Fruit fly (Drosophila melanogaster) whole organism, embryonic: ENCODE results near the gene CG7530.

Experiments used
- Blimp-1 ChIP-seq: fragments of 200-800 bp; sonication (Bioruptor generic); optimal IDR thresholded peaks from 3 replicates; lab custom pipeline; 2018; ENCODE audit warnings: missing biosample characterization, missing genetic modification characterization, mild to moderate bottlenecking, moderate library complexity, missing genetic modification reagents
- CG10543 ChIP-seq: fragments of 200-800 bp; sonication (Bioruptor generic); optimal IDR thresholded peaks from 3 replicates; lab custom pipeline; 2017; ENCODE audit warnings: missing biosample characterization, mild to moderate bottlenecking, missing genetic modification characterization, moderate library complexity
- CG10654 ChIP-seq: fragments of 200-800 bp; sonication (Bioruptor generic); optimal IDR thresholded peaks from 2 replicates; lab custom pipeline; 2016; ENCODE audit warnings: missing biosample characterization, missing genetic modification characterization
- CG10979 ChIP-seq: fragments of 200-800 bp; sonication (Bioruptor generic); optimal IDR thresholded peaks from 2 replicates; lab custom pipeline; 2018; ENCODE audit warnings: missing biosample characterization, mild to moderate bottlenecking, missing genetic modification characterization, moderate library complexity
- CG11398 ChIP-seq: fragments of 200-800 bp; sonication (Bioruptor generic); optimal IDR thresholded peaks from 2 replicates; lab custom pipeline; 2016; ENCODE audit warnings: missing biosample characterization, missing genetic modification characterization
- CG12219 ChIP-seq: fragments of 200-800 bp; sonication (Bioruptor generic); optimal IDR thresholded peaks from 3 replicates; lab custom pipeline; 2018; ENCODE audit warnings: missing biosample characterization, mild to moderate bottlenecking, missing genetic modification characterization
- CG12299 ChIP-seq: fragments of 200-800 bp; sonication (Bioruptor generic); optimal IDR thresholded peaks from 2 replicates; lab custom pipeline; 2018; ENCODE audit warnings: missing biosample characterization, mild to moderate bottlenecking, missing genetic modification characterization
- CG14014 ChIP-seq: fragments of 200-800 bp; sonication (Bioruptor generic); IDR thresholded peaks from 2 replicates; pipeline ENCODE4 v1.3.6; 2022; ENCODE audit warnings: missing biosample characterization, missing genetic modification characterization
- CG14860 ChIP-seq: fragments of 200-800 bp; sonication (Bioruptor generic); IDR thresholded peaks from 3 replicates; pipeline ENCODE4 v1.3.6; 2022; ENCODE audit warnings: missing biosample characterization, missing genetic modification characterization; ENCODE audit not compliant: partially characterized antibody
- CG15601 ChIP-seq: fragments of 200-800 bp; sonication (Bioruptor generic); optimal IDR thresholded peaks from 3 replicates; lab custom pipeline; 2019; ENCODE audit warnings: missing biosample characterization, mild to moderate bottlenecking, missing genetic modification characterization, moderate library complexity
- CG16863 ChIP-seq: fragments of 200-800 bp; sonication (Bioruptor generic); optimal IDR thresholded peaks from 3 replicates; lab custom pipeline; 2016; ENCODE audit warnings: missing biosample characterization, missing genetic modification characterization
- CG2199 ChIP-seq: fragments of 200-800 bp; sonication (Bioruptor generic); IDR thresholded peaks from 3 replicates; pipeline ENCODE4 v1.3.6; 2022; ENCODE audit warnings: missing biosample characterization, missing genetic modification characterization
- CG3065 ChIP-seq: fragments of 200-800 bp; sonication (Bioruptor generic); optimal IDR thresholded peaks from 2 replicates; lab custom pipeline; 2016; ENCODE audit warnings: missing biosample characterization, missing genetic modification characterization
- CG3407 ChIP-seq: fragments of 200-800 bp; sonication (Bioruptor generic); optimal IDR thresholded peaks from 2 replicates; lab custom pipeline; 2018; ENCODE audit warnings: missing biosample characterization, mild to moderate bottlenecking, missing genetic modification characterization
- CG34224 ChIP-seq: fragments of 200-800 bp; sonication (Bioruptor generic); IDR thresholded peaks from 3 replicates; pipeline ENCODE4 v1.3.6; 2022; ENCODE audit warnings: missing biosample characterization, missing genetic modification characterization; ENCODE audit not compliant: partially characterized antibody
- CG42726 ChIP-seq: fragments of 200-800 bp; sonication (Bioruptor generic); IDR thresholded peaks from 2 replicates; pipeline ENCODE4 v1.3.6; 2022; ENCODE audit warnings: missing biosample characterization, missing genetic modification characterization; ENCODE audit not compliant: partially characterized antibody
- CG6175 ChIP-seq: fragments of 200-800 bp; sonication (Bioruptor generic); IDR thresholded peaks from 3 replicates; pipeline ENCODE4 v1.3.6; 2022; ENCODE audit warnings: missing biosample characterization, missing genetic modification characterization
- CG6654 ChIP-seq: fragments of 200-800 bp; sonication (Bioruptor generic); optimal IDR thresholded peaks from 2 replicates; lab custom pipeline; 2017; ENCODE audit warnings: missing biosample characterization, mild to moderate bottlenecking, missing genetic modification characterization
- CG7357 ChIP-seq: fragments of 200-800 bp; sonication (Bioruptor generic); IDR thresholded peaks from 3 replicates; pipeline ENCODE4 v1.3.6; 2022; ENCODE audit warnings: missing biosample characterization, missing genetic modification characterization
- CG7963 ChIP-seq: fragments of 200-800 bp; sonication (Bioruptor generic); IDR thresholded peaks from 3 replicates; pipeline ENCODE4 v1.3.6; 2022; ENCODE audit warnings: missing biosample characterization, missing genetic modification characterization; ENCODE audit not compliant: partially characterized antibody
- CG8281 ChIP-seq: fragments of 200-800 bp; sonication (Bioruptor generic); optimal IDR thresholded peaks from 2 replicates; lab custom pipeline; 2018; ENCODE audit warnings: missing biosample characterization, mild to moderate bottlenecking, missing genetic modification characterization, moderate library complexity
- CrebB ChIP-seq: fragments of 200-800 bp; sonication (Bioruptor generic); optimal IDR thresholded peaks from 3 replicates; lab custom pipeline; 2018; ENCODE audit warnings: missing biosample characterization, mild to moderate bottlenecking, missing genetic modification characterization
- D19A ChIP-seq: fragments of 200-800 bp; optimal IDR thresholded peaks from 3 replicates; lab custom pipeline; 2019; ENCODE audit warnings: missing biosample characterization, mild to moderate bottlenecking, missing genetic modification characterization, moderate library complexity
- Dad ChIP-seq: fragments of 200-800 bp; sonication (Bioruptor generic); optimal IDR thresholded peaks from 3 replicates; lab custom pipeline; 2016; ENCODE audit warnings: missing biosample characterization, missing genetic modification characterization
- ERR ChIP-seq: fragments of 200-800 bp; sonication (Bioruptor generic); optimal IDR thresholded peaks from 2 replicates; lab custom pipeline; 2016; ENCODE audit warnings: missing biosample characterization, missing genetic modification characterization
- H2.0 ChIP-seq: fragments of 200-800 bp; sonication (Bioruptor generic); IDR thresholded peaks from 2 replicates; pipeline ENCODE4 v1.3.6; 2022; ENCODE audit warnings: missing biosample characterization, missing genetic modification characterization
- Hey ChIP-seq: fragments of 200-800 bp; sonication (Bioruptor generic); optimal IDR thresholded peaks from 3 replicates; lab custom pipeline; 2018; ENCODE audit warnings: missing biosample characterization, mild to moderate bottlenecking, missing genetic modification characterization
- NC2β ChIP-seq: fragments of 200-800 bp; sonication (Bioruptor generic); optimal IDR thresholded peaks from 2 replicates; lab custom pipeline; 2016; ENCODE audit warnings: missing biosample characterization, missing genetic modification characterization
- NK7.1 ChIP-seq: fragments of 200-800 bp; sonication (Bioruptor generic); optimal IDR thresholded peaks from 3 replicates; lab custom pipeline; 2016; ENCODE audit warnings: missing biosample characterization, missing genetic modification characterization
- Oaz ChIP-seq: fragments of 200-800 bp; sonication (Bioruptor generic); IDR thresholded peaks from 2 replicates; pipeline ENCODE4 v1.3.6; 2022; ENCODE audit warnings: missing biosample characterization, missing genetic modification characterization
- Oli ChIP-seq: fragments of 200-800 bp; sonication (Bioruptor generic); optimal IDR thresholded peaks from 2 replicates; lab custom pipeline; 2018; ENCODE audit warnings: missing biosample characterization, mild to moderate bottlenecking, missing genetic modification characterization, moderate library complexity
- Opbp ChIP-seq: fragments of 200-800 bp; sonication (Bioruptor generic); IDR thresholded peaks from 3 replicates; pipeline ENCODE4 v1.3.6; 2022; ENCODE audit warnings: missing biosample characterization, missing genetic modification characterization; ENCODE audit not compliant: partially characterized antibody
- Rx ChIP-seq: fragments of 200-800 bp; sonication (Bioruptor generic); IDR thresholded peaks from 2 replicates; pipeline ENCODE4 v1.3.6; 2022; ENCODE audit warnings: missing biosample characterization, missing genetic modification characterization
- bab2 ChIP-seq: fragments of 200-800 bp; sonication (Bioruptor generic); optimal IDR thresholded peaks from 2 replicates; lab custom pipeline; 2016; ENCODE audit warnings: missing biosample characterization, missing genetic modification characterization
- bigmax ChIP-seq: fragments of 200-800 bp; sonication (Bioruptor generic); optimal IDR thresholded peaks from 2 replicates; lab custom pipeline; 2018; ENCODE audit warnings: missing biosample characterization, mild to moderate bottlenecking, missing genetic modification characterization
- bsh ChIP-seq, 2 experiments: fragments of 200-800 bp; sonication (Bioruptor generic); optimal IDR thresholded peaks; 2 replicates each; lab custom pipeline; 2017 to 2018; ENCODE audit warnings: mild to moderate bottlenecking in 2 of 2, missing biosample characterization in 2 of 2, missing genetic modification characterization in 2 of 2, moderate library complexity in 1 of 2
- crc ChIP-seq: fragments of 200-800 bp; sonication (Bioruptor generic); optimal IDR thresholded peaks from 2 replicates; lab custom pipeline; 2016; ENCODE audit warnings: missing biosample characterization, missing genetic modification characterization
- croc ChIP-seq: fragments of 200-800 bp; sonication (Bioruptor generic); conservative IDR thresholded peaks from 3 replicates; pipeline ENCODE4 v1.3.6; 2022; ENCODE audit warnings: missing biosample characterization, missing genetic modification characterization
- gsb ChIP-seq: fragments of 200-800 bp; sonication (Bioruptor generic); IDR thresholded peaks from 2 replicates; pipeline ENCODE4 v1.3.6; 2022; ENCODE audit warnings: missing biosample characterization, missing genetic modification characterization
- jing ChIP-seq: fragments of 200-800 bp; sonication (Bioruptor generic); optimal IDR thresholded peaks from 2 replicates; lab custom pipeline; 2018; ENCODE audit warnings: missing biosample characterization, mild to moderate bottlenecking, missing genetic modification characterization
- knrl ChIP-seq: fragments of 200-800 bp; sonication (Bioruptor generic); IDR thresholded peaks from 3 replicates; pipeline ENCODE4 v1.3.6; 2022; ENCODE audit warnings: missing biosample characterization, missing genetic modification characterization; ENCODE audit not compliant: partially characterized antibody
- lola ChIP-seq, 3 experiments: fragments of >200 bp in 2 of 3; fragments of 200-800 bp in 1 of 3; sonication (Bioruptor generic) in 1 of 3; optimal IDR thresholded peaks; 2 replicates each; lab custom pipeline; 2017 to 2019; ENCODE audit warnings: missing biosample characterization in 3 of 3, missing genetic modification characterization in 3 of 3, mild to moderate bottlenecking in 1 of 3, moderate library complexity in 1 of 3
- mam ChIP-seq: fragments of 200-800 bp; sonication (Bioruptor generic); optimal IDR thresholded peaks from 3 replicates; lab custom pipeline; 2016; ENCODE audit warnings: missing biosample characterization, missing genetic modification characterization
- pnt ChIP-seq: fragments of 200-800 bp; sonication (Bioruptor generic); optimal IDR thresholded peaks from 3 replicates; lab custom pipeline; 2016; ENCODE audit warnings: missing biosample characterization, missing genetic modification characterization
- row ChIP-seq: fragments of 200-800 bp; sonication (Bioruptor generic); IDR thresholded peaks from 3 replicates; pipeline ENCODE4 v1.3.6; 2022; ENCODE audit warnings: missing biosample characterization, missing genetic modification characterization
- slou ChIP-seq: fragments of 200-800 bp; sonication (Bioruptor generic); optimal IDR thresholded peaks from 3 replicates; lab custom pipeline; 2016; ENCODE audit warnings: missing biosample characterization, missing genetic modification characterization
- zen ChIP-seq: fragments of 200-800 bp; sonication (Bioruptor generic); optimal IDR thresholded peaks from 3 replicates; lab custom pipeline; 2018; ENCODE audit warnings: missing biosample characterization, mild to moderate bottlenecking, missing genetic modification characterization, moderate library complexity
- zfh2 ChIP-seq: fragments of 200-800 bp; sonication (Bioruptor generic); optimal IDR thresholded peaks from 2 replicates; lab custom pipeline; 2016; ENCODE audit warnings: missing biosample characterization, missing genetic modification characterization

The CG7530 gene

DNA sequence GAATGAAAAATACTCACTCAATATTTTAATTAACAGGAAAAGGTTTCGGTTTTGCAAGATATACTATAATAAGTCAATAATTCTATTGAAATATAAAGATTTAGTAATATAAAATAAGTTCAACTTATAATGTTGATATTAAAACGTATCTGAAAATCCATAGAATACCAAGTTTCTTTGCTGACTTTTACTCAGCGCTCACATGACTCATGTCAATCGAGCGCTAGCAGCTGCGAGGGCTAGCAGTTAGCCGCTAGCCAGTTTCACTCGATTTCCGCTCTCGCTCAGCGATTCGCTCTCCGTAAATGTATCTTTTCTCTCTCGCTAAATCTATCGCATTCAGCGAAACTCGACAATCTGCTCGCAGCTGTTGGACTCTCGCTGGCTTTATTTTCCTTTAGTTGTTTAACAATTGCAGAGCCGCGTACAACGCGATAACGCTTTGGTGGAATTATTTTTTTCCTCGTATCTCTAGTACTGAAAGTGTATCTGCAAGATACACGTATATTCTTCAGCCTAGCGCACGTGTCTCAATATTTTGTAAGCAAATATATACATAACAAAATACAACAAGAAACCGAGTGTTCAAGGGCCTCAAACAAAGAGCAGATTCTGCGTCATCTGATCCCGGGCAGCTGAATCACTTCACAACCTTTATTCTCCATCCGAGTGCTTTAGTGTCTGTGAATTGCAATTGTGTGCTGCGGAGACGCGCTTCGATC lies 17.9 kb upstream of the CG7530 start (continued):
- TF ChIP-seq ERR (GFP tag; lab: Kevin White, UChicago) (peak; percentile 57), CG16863 (peak; percentile 22), CG10543 (GFP tag; lab: Kevin White, UChicago) (peak; percentile 83), CrebB (tag; lab: Kevin White, UChicago) (peak; percentile 88), NC2β (GFP tag; lab: Kevin White, UChicago) (peak; percentile 49), D19A (peak; percentile 81), Hey (peak; percentile 86), CG3065 (peak; percentile 43), CG3407 (peak; percentile 71), CG14860 (GFP tag; lab: Robert Waterston, UW) (no peak), bsh (GFP tag; optimal IDR thresholded peaks at IDR 0.05; lab: Kevin White, UChicago) (peak in 1 of 2 experiments; percentile 74), CG11398 (GFP tag; lab: Kevin White, UChicago) (peak; percentile 71), Dad (GFP tag; lab: Kevin White, UChicago) (peak; percentile 34), zen (tag; lab: Kevin White, UChicago) (peak; percentile 43), CG7357 (GFP tag; lab: Robert Waterston, UW) (no peak), crc (GFP tag; lab: Kevin White, UChicago) (peak; percentile 5), slou (GFP tag; lab: Kevin White, UChicago) (no peak), CG10979 (peak; percentile 57), knrl (GFP tag; lab: Robert Waterston, UW) (no peak), zfh2 (GFP tag; lab: Kevin White, UChicago) (no peak), jing (GFP tag; lab: Kevin White, UChicago) (no peak), CG42726 (peak; percentile 70; the same call in 1 of the 2 replicates), CG14014 (GFP tag; lab: Robert Waterston, UW) (peak; percentile 64; the same call in 1 of the 2 replicates), CG6175 (GFP tag; lab: Robert Waterston, UW) (no peak), H2.0 (GFP tag; lab: Robert Waterston, UW) (0 out of 2 replicates have a peak, but pooled peaks have one; percentile 16), CG8281 (peak; percentile 68), gsb (GFP tag; lab: Robert Waterston, UW) (no peak), Oli (peak; percentile 26), CG7963 (GFP tag; lab: Robert Waterston, UW) (no peak), bigmax (GFP tag; lab: Kevin White, UChicago) (peak; percentile 68), lola (GFP tag; optimal IDR thresholded peaks at IDR 0.05; lab: Kevin White, UChicago) (peak in 1 of 3 experiments; percentile 66), Opbp (GFP tag; lab: Robert Waterston, UW) (peak; percentile 67; the same call in 2 of the 3 replicates), mam (GFP tag; lab: Kevin White, UChicago) (peak; percentile 20), CG34224 (GFP tag; lab: Robert Waterston, UW) (peak; percentile 51; the same call in 1 of the 3 replicates), NK7.1 (GFP tag; lab: Kevin White, UChicago) (peak; percentile 73), CG10654 (GFP tag; lab: Kevin White, UChicago) (peak; percentile 6), Rx (no peak), bab2 (GFP tag; lab: Kevin White, UChicago) (peak; percentile 37), Blimp-1 (GFP tag; lab: Kevin White, UChicago) (peak; percentile 50), pnt (GFP tag; lab: Kevin White, UChicago) (no peak), CG15601 (peak; percentile 83), CG12299 (tag; lab: Kevin White, UChicago) (peak; percentile 89), Oaz (GFP tag; lab: Robert Waterston, UW) (no peak), CG2199 (GFP tag; lab: Robert Waterston, UW) (peak; percentile 99), row (no peak; the same call in 2 of the 3 replicates), croc (GFP tag; lab: Robert Waterston, UW) (no peak), CG6654 (GFP tag; lab: Kevin White, UChicago) (no peak), CG12219 (GFP tag; lab: Kevin White, UChicago) (peak; percentile 78)
